Worm (Caenorhabditis elegans): Measurements from ENCODE around the gene C14B1.8.

- TF ChIP-seq pax-1 (tag; optimal IDR thresholded peaks at IDR 0.05) (no peak), ahr-1 (tag; optimal IDR thresholded peaks at IDR 0.05) (no peak), hlh-30 (tag; optimal IDR thresholded peaks at IDR 0.05; ENCODE audit: insufficient read depth) (no peak), ceh-18 (tag; optimal IDR thresholded peaks at IDR 0.05) (no peak)
These were observed 22.6 kb upstream of the C14B1.8 start for ce11 chrIII:3742090-3742489.
